Worm (Caenorhabditis elegans): Measurements from ENCODE around the gene cest-34.

cest-34 gene

ce11 chrV:6676158-6676849, at the start of gene cest-34:
cest-34 (plus strand) TSS chrV:6676799.
- TF ChIP-seq nhr-77 (tag; optimal IDR thresholded peaks at IDR 0.05) (peak; percentile 4), lin-14 (GFP tag; optimal IDR thresholded peaks at IDR 0.05) (peak; percentile 65), elt-3 (tag; optimal IDR thresholded peaks at IDR 0.05) (no peak), blmp-1 (tag; optimal IDR thresholded peaks at IDR 0.05) (peak; percentile 1), Y116A8C.19 (tag; optimal IDR thresholded peaks at IDR 0.05; ENCODE audit: borderline replicate concordance) (no peak), nhr-20 (tag; optimal IDR thresholded peaks at IDR 0.05) (peak; percentile 63)

ce11 chrV:6630769-6631168, 45.8 kb upstream of the cest-34 start:
- no peak for TF ChIP-seq pag-3 (tag; optimal IDR thresholded peaks at IDR 0.05; ENCODE audit: borderline replicate concordance, insufficient read depth)
- TF ChIP-seq egl-13 (tag; optimal IDR thresholded peaks at IDR 0.05), result no peak
- peak; percentile 88 for TF ChIP-seq nhr-71 (tag; optimal IDR thresholded peaks at IDR 0.05)
- no peak for TF ChIP-seq ceh-63 (GFP tag; optimal IDR thresholded peaks at IDR 0.05)
- no peak for TF ChIP-seq aly-2 (tag; optimal IDR thresholded peaks at IDR 0.05)
- TF ChIP-seq lin-35 (GFP tag; optimal IDR thresholded peaks at IDR 0.05), result no peak
- no peak for TF ChIP-seq dpl-1 (GFP tag; optimal IDR thresholded peaks at IDR 0.05)
- TF ChIP-seq mdl-1 (tag; optimal IDR thresholded peaks at IDR 0.05), result no peak
- no peak for TF ChIP-seq lir-3 (tag; optimal IDR thresholded peaks at IDR 0.05; ENCODE audit: poor library complexity)
- TF ChIP-seq mab-9 (GFP tag; IDR thresholded peaks at IDR 0.05), result 0 out of 2 replicates have a peak, but pooled peaks have one; percentile 22
- TF ChIP-seq lsy-2 (tag; optimal IDR thresholded peaks at IDR 0.05), result peak in 1 of 2 experiments; percentile 14
- no peak for TF ChIP-seq hlh-4 (tag; optimal IDR thresholded peaks at IDR 0.05)
- peak; percentile 83 for TF ChIP-seq nhr-47 (tag; optimal IDR thresholded peaks at IDR 0.05)
- no peak for TF ChIP-seq C04F5.9 (tag; optimal IDR thresholded peaks at IDR 0.05)
- TF ChIP-seq ceh-82 (tag; optimal IDR thresholded peaks at IDR 0.05), result no peak
- TF ChIP-seq fkh-8 (tag; optimal IDR thresholded peaks at IDR 0.05), result peak; percentile 97
- TF ChIP-seq nhr-237 (tag; optimal IDR thresholded peaks at IDR 0.05), result no peak
- TF ChIP-seq nhr-19 (GFP tag; conservative IDR thresholded peaks at IDR 0.05), result 0 out of 2 replicates have a peak, but pooled peaks have one; percentile 12
- TF ChIP-seq zag-1 (tag; optimal IDR thresholded peaks at IDR 0.05), result no peak
- TF ChIP-seq ceh-8 (GFP tag; optimal IDR thresholded peaks at IDR 0.05), result peak; percentile 84
- TF ChIP-seq nhr-85 (tag), result no peak
- TF ChIP-seq nhr-11 (tag; optimal IDR thresholded peaks at IDR 0.05), result peak; percentile 55
- TF ChIP-seq nhr-20 (tag; optimal IDR thresholded peaks at IDR 0.05), result peak; percentile 61
- TF ChIP-seq fkh-4 (tag; optimal IDR thresholded peaks at IDR 0.05; ENCODE audit: borderline replicate concordance), result peak; percentile 14
- peak; percentile 21 for TF ChIP-seq xbp-1 (tag; optimal IDR thresholded peaks at IDR 0.05)
- TF ChIP-seq nhr-28 (tag; optimal IDR thresholded peaks at IDR 0.05), result no peak
- peak; percentile 61 for TF ChIP-seq pax-3 (tag; optimal IDR thresholded peaks at IDR 0.05)
- TF ChIP-seq rnt-1 (tag; optimal IDR thresholded peaks at IDR 0.05), result no peak
- peak; percentile 37 for TF ChIP-seq mef-2 (tag; optimal IDR thresholded peaks at IDR 0.05)
- TF ChIP-seq lin-14 (GFP tag; optimal IDR thresholded peaks at IDR 0.05), result peak; percentile 49
- no peak for TF ChIP-seq irx-1 (tag; optimal IDR thresholded peaks at IDR 0.05)
- no peak for TF ChIP-seq ces-1 (GFP tag; optimal IDR thresholded peaks at IDR 0.05)
- TF ChIP-seq C34B4.2 (tag; optimal IDR thresholded peaks at IDR 0.05), result no peak
- TF ChIP-seq aha-1 (tag; optimal IDR thresholded peaks at IDR 0.05), result no peak
- no peak for TF ChIP-seq ama-1 (optimal IDR thresholded peaks at IDR 0.05)
- no peak for TF ChIP-seq fkh-10 (GFP tag; optimal IDR thresholded peaks at IDR 0.05)
- TF ChIP-seq mep-1 (tag; optimal IDR thresholded peaks at IDR 0.05), result peak; percentile 10
- peak; percentile 93 for TF ChIP-seq sox-4 (tag; optimal IDR thresholded peaks at IDR 0.05)
- peak; percentile 40 for TF ChIP-seq ztf-4 (tag; optimal IDR thresholded peaks at IDR 0.05)
- TF ChIP-seq unc-98 (GFP tag; IDR thresholded peaks at IDR 0.05), result no peak
- peak; percentile 88 for TF ChIP-seq dsc-1 (tag; optimal IDR thresholded peaks at IDR 0.05)
- peak; percentile 52 for TF ChIP-seq swsn-7 (tag; optimal IDR thresholded peaks at IDR 0.05)
- TF ChIP-seq lin-15B (tag; optimal IDR thresholded peaks at IDR 0.05), result no peak
- TF ChIP-seq fos-1 (tag; optimal IDR thresholded peaks at IDR 0.05), result peak; percentile 18
